Fruit fly (Drosophila melanogaster): ENCODE measurements around the gene CG7523.

The CG7523 gene

dm6 chr3R:17670202-17670856 is 366 bp downstream of the CG7523 start:
- no peak for TF ChIP-seq pad (GFP tag; optimal IDR thresholded peaks at IDR 0.05)
- TF ChIP-seq bab1 (GFP tag; optimal IDR thresholded peaks at IDR 0.05) = no peak
- peak; percentile 99 for TF ChIP-seq kay (GFP tag; ENCODE audit: borderline replicate concordance)
- TF ChIP-seq CG1620 (GFP tag; optimal IDR thresholded peaks at IDR 0.05) = no peak
- no peak for TF ChIP-seq ovo (GFP tag; optimal IDR thresholded peaks at IDR 0.05)
- TF ChIP-seq tj (GFP tag; optimal IDR thresholded peaks at IDR 0.05) = peak; percentile 67
- TF ChIP-seq cic (GFP tag; optimal IDR thresholded peaks at IDR 0.05) = peak; percentile 37

- TF ChIP-seq tj (GFP tag; optimal IDR thresholded peaks at IDR 0.05) = peak; percentile 87
- no peak for TF ChIP-seq Mnt (GFP tag; optimal IDR thresholded peaks at IDR 0.05)
- no peak for TF ChIP-seq Crg-1 (GFP tag; optimal IDR thresholded peaks at IDR 0.05)
- TF ChIP-seq pad (GFP tag; optimal IDR thresholded peaks at IDR 0.05) = no peak
- TF ChIP-seq CG1620 (GFP tag; optimal IDR thresholded peaks at IDR 0.05) = no peak
- TF ChIP-seq CG7045 (GFP tag; optimal IDR thresholded peaks at IDR 0.05) = no peak
- TF ChIP-seq CG5204 (GFP tag; optimal IDR thresholded peaks at IDR 0.05) = no peak
- TF ChIP-seq kay (GFP tag; ENCODE audit: borderline replicate concordance) = no peak
- TF ChIP-seq CG7101 (tag; optimal IDR thresholded peaks at IDR 0.05) = no peak
- peak; percentile 14 for TF ChIP-seq bab1 (GFP tag; optimal IDR thresholded peaks at IDR 0.05)
- TF ChIP-seq cic (GFP tag; optimal IDR thresholded peaks at IDR 0.05) = no peak
- TF ChIP-seq Clk (GFP tag; optimal IDR thresholded peaks at IDR 0.05) = no peak
Observed at dm6 chr3R:17667987-17668386, 2.7 kb downstream of the CG7523 start.

- TF ChIP-seq Crg-1 (GFP tag; optimal IDR thresholded peaks at IDR 0.05) (no peak), CG1620 (GFP tag; optimal IDR thresholded peaks at IDR 0.05) (no peak), kay (GFP tag; ENCODE audit: borderline replicate concordance) (no peak), Mnt (GFP tag; optimal IDR thresholded peaks at IDR 0.05) (no peak), CG12768 (GFP tag; optimal IDR thresholded peaks at IDR 0.05) (no peak), toe (GFP tag; optimal IDR thresholded peaks at IDR 0.05) (no peak), CG7045 (GFP tag; optimal IDR thresholded peaks at IDR 0.05) (no peak), cic (GFP tag; optimal IDR thresholded peaks at IDR 0.05) (no peak)
Observed at dm6 chr3R:17667279-17667678, 3.4 kb downstream of the CG7523 start, which contains the start of gene CG45045. CG45045 (plus strand) TSS chr3R:17667572.

dm6 chr3R:17666797-17667156 is 3.9 kb downstream of the CG7523 start:
- no peak for TF ChIP-seq Crg-1 (GFP tag; optimal IDR thresholded peaks at IDR 0.05)

- TF ChIP-seq bab1 (GFP tag; optimal IDR thresholded peaks at IDR 0.05) = no peak
- TF ChIP-seq CG7101 (tag; optimal IDR thresholded peaks at IDR 0.05) = no peak
- no peak for TF ChIP-seq toe (GFP tag; optimal IDR thresholded peaks at IDR 0.05)
- no peak for TF ChIP-seq CG33017 (tag; optimal IDR thresholded peaks at IDR 0.05)
- no peak for TF ChIP-seq Mnt (GFP tag; optimal IDR thresholded peaks at IDR 0.05)
- no peak for TF ChIP-seq cic (GFP tag; optimal IDR thresholded peaks at IDR 0.05)
- TF ChIP-seq Crg-1 (GFP tag; optimal IDR thresholded peaks at IDR 0.05) = no peak
- no peak for TF ChIP-seq kay (GFP tag; ENCODE audit: borderline replicate concordance)
- no peak for TF ChIP-seq CG5204 (GFP tag; optimal IDR thresholded peaks at IDR 0.05)
- TF ChIP-seq CG12768 (GFP tag; optimal IDR thresholded peaks at IDR 0.05) = no peak
- no peak for TF ChIP-seq CG7045 (GFP tag; optimal IDR thresholded peaks at IDR 0.05)
Observed at dm6 chr3R:17666061-17666796, 4.5 kb downstream of the CG7523 start.

dm6 chr3R:17656923-17657322 is 13.8 kb downstream of the CG7523 start:
- peak; percentile 70 for TF ChIP-seq tj (GFP tag; optimal IDR thresholded peaks at IDR 0.05)
- TF ChIP-seq Crg-1 (GFP tag; optimal IDR thresholded peaks at IDR 0.05) = no peak
- peak; percentile 17 for TF ChIP-seq bab1 (GFP tag; optimal IDR thresholded peaks at IDR 0.05)

- TF ChIP-seq cic (GFP tag; optimal IDR thresholded peaks at IDR 0.05) = no peak
- no peak for TF ChIP-seq CG5204 (GFP tag; optimal IDR thresholded peaks at IDR 0.05)
- no peak for TF ChIP-seq Hr96 (GFP tag; optimal IDR thresholded peaks at IDR 0.05)
- TF ChIP-seq CG11617 (GFP tag; optimal IDR thresholded peaks at IDR 0.05) = no peak
- TF ChIP-seq Clk (GFP tag; optimal IDR thresholded peaks at IDR 0.05) = no peak
- TF ChIP-seq tj (GFP tag; optimal IDR thresholded peaks at IDR 0.05) = no peak
- no peak for TF ChIP-seq CG7045 (GFP tag; optimal IDR thresholded peaks at IDR 0.05)
- no peak for TF ChIP-seq CG14711 (tag; optimal IDR thresholded peaks at IDR 0.05)
- no peak for TF ChIP-seq CG1620 (GFP tag; optimal IDR thresholded peaks at IDR 0.05)
- no peak for TF ChIP-seq CG33017 (tag; optimal IDR thresholded peaks at IDR 0.05)
- TF ChIP-seq toe (GFP tag; optimal IDR thresholded peaks at IDR 0.05) = no peak
- no peak for TF ChIP-seq cnc (optimal IDR thresholded peaks at IDR 0.05)
- TF ChIP-seq Mnt (GFP tag; optimal IDR thresholded peaks at IDR 0.05) = no peak
- TF ChIP-seq ovo (GFP tag; optimal IDR thresholded peaks at IDR 0.05) = no peak
- no peak for TF ChIP-seq CG7101 (tag; optimal IDR thresholded peaks at IDR 0.05)
- no peak for TF ChIP-seq bab1 (GFP tag; optimal IDR thresholded peaks at IDR 0.05)
- no peak for TF ChIP-seq CG12768 (GFP tag; optimal IDR thresholded peaks at IDR 0.05)
- TF ChIP-seq pad (GFP tag; optimal IDR thresholded peaks at IDR 0.05) = no peak
- TF ChIP-seq kay (GFP tag; ENCODE audit: borderline replicate concordance) = no peak
Observed at dm6 chr3R:17655040-17655439, 15.7 kb downstream of the CG7523 start.

All from whole organism, adult.